Fruit fly (Drosophila melanogaster): ENCODE measurements around the gene wge.

The wge gene

DNA sequence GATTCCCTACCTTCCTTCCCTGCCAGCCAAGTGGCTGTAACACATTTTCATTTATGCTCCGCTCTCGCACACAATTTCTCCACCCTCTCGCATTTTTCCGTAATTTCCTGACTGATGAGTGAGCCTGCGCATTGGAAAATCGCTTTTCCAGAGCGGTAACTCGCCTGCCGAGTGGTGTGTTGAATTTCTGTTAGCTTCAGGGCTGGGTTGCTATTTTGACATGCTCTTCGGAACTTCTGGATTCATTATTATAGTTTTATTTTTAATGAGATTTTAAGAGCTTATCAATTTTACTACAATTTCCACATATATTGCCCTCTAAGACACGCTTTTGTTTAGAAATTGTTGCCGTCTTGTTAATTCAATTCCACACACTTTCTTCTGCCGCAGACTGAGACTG is 32.0 kb upstream of the wge start:
- TF ChIP-seq CG32121 (GFP tag; IDR thresholded peaks at IDR 0.05): no peak
- TF ChIP-seq D1 (tag; optimal IDR thresholded peaks at IDR 0.05): no peak
- TF ChIP-seq CG4496 (GFP tag; IDR thresholded peaks at IDR 0.05): no peak
- TF ChIP-seq gl (tag; optimal IDR thresholded peaks at IDR 0.05): no peak
- TF ChIP-seq CG8301 (tag; optimal IDR thresholded peaks at IDR 0.05): no peak
- TF ChIP-seq CG13204 (GFP tag; optimal IDR thresholded peaks at IDR 0.05): no peak
- no peak for TF ChIP-seq CG14655 (GFP tag; optimal IDR thresholded peaks at IDR 0.05)
- no peak for TF ChIP-seq CG10348 (GFP tag; IDR thresholded peaks at IDR 0.05)
- no peak for TF ChIP-seq Snoo (tag; optimal IDR thresholded peaks at IDR 0.05)
- no peak for TF ChIP-seq rn (GFP tag; IDR thresholded peaks at IDR 0.05)
- no peak for TF ChIP-seq CG17806 (tag; optimal IDR thresholded peaks at IDR 0.05)
- no peak for TF ChIP-seq fd96Ca (GFP tag; IDR thresholded peaks at IDR 0.05)

DNA sequence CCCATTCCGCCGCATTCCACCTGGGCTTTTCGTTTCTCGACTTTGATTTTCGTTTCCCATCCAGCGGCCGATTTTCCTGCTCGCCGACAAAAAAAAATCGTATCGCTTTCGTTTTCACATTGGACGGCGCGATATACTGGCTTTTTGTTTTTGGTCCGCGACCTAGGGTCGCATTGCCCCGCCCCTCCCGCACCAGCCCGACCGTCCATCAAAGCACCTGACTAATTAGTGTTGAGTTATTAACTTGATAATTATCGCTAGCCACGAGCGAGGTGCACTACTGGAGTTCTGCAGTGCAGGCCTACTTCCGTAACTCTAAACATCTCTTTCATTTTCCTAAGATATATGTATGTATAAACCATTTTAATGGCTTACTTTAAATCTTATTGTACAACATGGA is 30.7 kb upstream of the wge start:
- TF ChIP-seq Pif1A (GFP tag; optimal IDR thresholded peaks at IDR 0.05) (no peak), CG32121 (GFP tag; IDR thresholded peaks at IDR 0.05) (no peak), EcR (GFP tag; optimal IDR thresholded peaks at IDR 0.05) (no peak), CG14655 (GFP tag; optimal IDR thresholded peaks at IDR 0.05) (no peak), CG8301 (tag; optimal IDR thresholded peaks at IDR 0.05) (no peak), Snoo (tag; optimal IDR thresholded peaks at IDR 0.05) (no peak), gl (tag; optimal IDR thresholded peaks at IDR 0.05) (no peak), CG12605 (GFP tag; IDR thresholded peaks at IDR 0.05) (no peak), fd96Ca (GFP tag; IDR thresholded peaks at IDR 0.05) (no peak), rn (GFP tag; IDR thresholded peaks at IDR 0.05) (no peak), Ets98B (GFP tag; IDR thresholded peaks at IDR 0.05) (no peak), CG10348 (GFP tag; IDR thresholded peaks at IDR 0.05) (no peak), CG17806 (tag; optimal IDR thresholded peaks at IDR 0.05) (no peak), CG13204 (GFP tag; optimal IDR thresholded peaks at IDR 0.05) (no peak), CG4496 (GFP tag; IDR thresholded peaks at IDR 0.05) (no peak), D1 (tag; optimal IDR thresholded peaks at IDR 0.05) (no peak)

DNA sequence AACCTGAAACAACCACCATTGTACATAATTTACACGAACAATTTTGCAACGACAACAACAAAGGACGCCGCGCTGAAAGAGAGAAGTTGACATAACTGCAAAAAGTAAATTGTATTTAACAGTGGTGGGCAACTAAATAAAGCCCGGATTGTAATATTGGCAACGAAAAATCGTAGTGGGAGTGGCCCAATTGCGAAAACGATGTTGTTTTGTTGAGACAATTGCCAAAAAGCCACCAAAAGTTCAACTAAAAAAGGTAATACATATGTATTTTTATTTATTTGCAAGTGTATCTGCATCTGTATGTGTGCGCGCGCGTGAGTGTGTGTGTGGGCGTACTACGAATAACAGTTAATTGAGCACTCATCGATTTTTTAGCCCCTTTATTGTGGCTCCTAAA is 30.2 kb upstream of the wge start:
- TF ChIP-seq CG8159 (tag; optimal IDR thresholded peaks at IDR 0.05) (peak; percentile 41), CG34367 (tag; optimal IDR thresholded peaks at IDR 0.05) (no peak), CG17806 (tag; optimal IDR thresholded peaks at IDR 0.05) (no peak), rn (GFP tag; IDR thresholded peaks at IDR 0.05) (no peak), Ets98B (GFP tag; IDR thresholded peaks at IDR 0.05) (peak; percentile 54), CG4496 (GFP tag; IDR thresholded peaks at IDR 0.05) (no peak), Snoo (tag; optimal IDR thresholded peaks at IDR 0.05) (peak; percentile 6), Pif1A (GFP tag; optimal IDR thresholded peaks at IDR 0.05) (peak; percentile 5), CG10348 (GFP tag; IDR thresholded peaks at IDR 0.05) (no peak), fd96Ca (GFP tag; IDR thresholded peaks at IDR 0.05) (peak; percentile 76), CG9948 (tag; optimal IDR thresholded peaks at IDR 0.05) (no peak), gl (tag; optimal IDR thresholded peaks at IDR 0.05) (no peak), CG8301 (tag; optimal IDR thresholded peaks at IDR 0.05) (peak; percentile 17), CG32121 (GFP tag; IDR thresholded peaks at IDR 0.05) (peak; percentile 57), CG15710 (tag; optimal IDR thresholded peaks at IDR 0.05) (no peak)

- no peak for TF ChIP-seq D1 (tag; optimal IDR thresholded peaks at IDR 0.05)
- peak; percentile 70 for TF ChIP-seq CG8301 (tag; optimal IDR thresholded peaks at IDR 0.05)
- no peak for TF ChIP-seq EcR (GFP tag; optimal IDR thresholded peaks at IDR 0.05)
- TF ChIP-seq CG13204 (GFP tag; optimal IDR thresholded peaks at IDR 0.05): no peak
- TF ChIP-seq CG17806 (tag; optimal IDR thresholded peaks at IDR 0.05): peak; percentile 76
- TF ChIP-seq Ets98B (GFP tag; IDR thresholded peaks at IDR 0.05): peak; percentile 81
- TF ChIP-seq CG8159 (tag; optimal IDR thresholded peaks at IDR 0.05): peak; percentile 79
- TF ChIP-seq CG34367 (tag; optimal IDR thresholded peaks at IDR 0.05): peak; percentile 73
- no peak for TF ChIP-seq CG14655 (GFP tag; optimal IDR thresholded peaks at IDR 0.05)
- peak; percentile 79 for TF ChIP-seq CG15710 (tag; optimal IDR thresholded peaks at IDR 0.05)
- peak; percentile 56 for TF ChIP-seq CG12605 (GFP tag; IDR thresholded peaks at IDR 0.05)
- TF ChIP-seq Snoo (tag; optimal IDR thresholded peaks at IDR 0.05): peak; percentile 74
- TF ChIP-seq CG10348 (GFP tag; IDR thresholded peaks at IDR 0.05): 0 out of 2 replicates have a peak, but pooled peaks have one; percentile 17
- TF ChIP-seq CG9948 (tag; optimal IDR thresholded peaks at IDR 0.05): peak; percentile 57
- no peak for TF ChIP-seq Pif1B (GFP tag; optimal IDR thresholded peaks at IDR 0.05)
- TF ChIP-seq rn (GFP tag; IDR thresholded peaks at IDR 0.05): peak; percentile 31; the same call in 1 of the 2 replicates
- TF ChIP-seq Pif1A (GFP tag; optimal IDR thresholded peaks at IDR 0.05): no peak
- peak; percentile 73; the same call in 1 of the 2 replicates for TF ChIP-seq CG32121 (GFP tag; IDR thresholded peaks at IDR 0.05)
- TF ChIP-seq fd96Ca (GFP tag; IDR thresholded peaks at IDR 0.05): peak; percentile 78
- TF ChIP-seq gl (tag; optimal IDR thresholded peaks at IDR 0.05): peak; percentile 32
- peak; percentile 89 for TF ChIP-seq CG4496 (GFP tag; IDR thresholded peaks at IDR 0.05)
These were observed 29.6 kb upstream of the wge start, which contains the start of the genes rumi, CG7029 and Usp12-46 for dm6 chr3R:22750534-22750947. TSS of gene rumi (minus strand) at chr3R:22750597. TSS of gene CG7029 (plus strand) at chr3R:22750901. TSS of gene Usp12-46 (plus strand) at chr3R:22750901.

DNA sequence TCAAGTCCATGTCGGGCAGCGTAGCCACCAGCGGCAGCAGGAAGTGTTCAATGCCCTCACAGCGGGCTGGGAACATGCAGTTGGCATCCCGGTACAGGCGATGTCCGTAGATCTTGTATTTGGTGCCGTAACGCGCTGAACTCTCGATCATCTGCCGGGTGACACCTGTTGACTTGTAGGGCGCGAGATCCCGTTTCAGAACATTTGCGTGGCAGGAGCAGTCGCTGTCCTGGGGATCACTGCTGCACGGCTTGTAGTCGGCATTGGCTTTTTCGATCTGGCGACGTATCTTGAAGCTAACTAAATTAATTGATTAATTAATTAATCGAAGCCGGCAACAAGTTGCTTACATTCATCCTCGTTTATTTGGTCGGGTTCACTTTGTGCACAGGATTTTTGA is 29.1 kb upstream of the wge start:
- TF ChIP-seq rn (GFP tag; IDR thresholded peaks at IDR 0.05): no peak
- no peak for TF ChIP-seq CG10348 (GFP tag; IDR thresholded peaks at IDR 0.05)
- no peak for TF ChIP-seq Snoo (tag; optimal IDR thresholded peaks at IDR 0.05)
- TF ChIP-seq Pif1B (GFP tag; optimal IDR thresholded peaks at IDR 0.05): no peak
- TF ChIP-seq CG14655 (GFP tag; optimal IDR thresholded peaks at IDR 0.05): no peak
- TF ChIP-seq CG8159 (tag; optimal IDR thresholded peaks at IDR 0.05): no peak
- no peak for TF ChIP-seq CG17806 (tag; optimal IDR thresholded peaks at IDR 0.05)
- TF ChIP-seq Pif1A (GFP tag; optimal IDR thresholded peaks at IDR 0.05): no peak
- no peak for TF ChIP-seq CG8301 (tag; optimal IDR thresholded peaks at IDR 0.05)
- no peak for TF ChIP-seq CG4496 (GFP tag; IDR thresholded peaks at IDR 0.05)
- TF ChIP-seq D1 (tag; optimal IDR thresholded peaks at IDR 0.05): no peak
- TF ChIP-seq CG13204 (GFP tag; optimal IDR thresholded peaks at IDR 0.05): no peak
- no peak for TF ChIP-seq CG32121 (GFP tag; IDR thresholded peaks at IDR 0.05)
- TF ChIP-seq CG12605 (GFP tag; IDR thresholded peaks at IDR 0.05): no peak

DNA sequence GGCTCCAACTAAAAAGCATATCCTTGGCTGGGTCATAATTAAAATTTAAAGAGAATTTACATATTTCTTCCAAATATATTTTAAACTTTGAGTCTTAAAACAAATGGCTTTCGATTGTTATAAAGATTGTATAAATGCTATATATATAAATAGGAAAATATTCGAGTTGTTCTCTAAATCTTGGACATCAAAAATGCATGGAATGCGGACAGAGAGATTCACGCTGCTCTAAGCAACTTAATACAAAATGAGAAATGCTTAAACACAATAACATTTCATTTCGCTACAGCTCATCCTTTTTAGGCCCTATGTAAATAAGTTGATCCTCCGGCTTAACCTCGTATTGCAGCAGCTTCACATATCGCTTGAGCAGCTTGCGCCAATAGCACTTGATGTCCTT is 28.0 kb upstream of the wge start, which contains the start of gene CG31139:
Gene CG31139 (minus strand): TSS at position 101 of the 400 bp plus-strand sequence.
- TF ChIP-seq Ets98B (GFP tag; IDR thresholded peaks at IDR 0.05): no peak
- no peak for TF ChIP-seq CG32121 (GFP tag; IDR thresholded peaks at IDR 0.05)
